Worm (Caenorhabditis elegans): ENCODE data around the gene F36G3.1.

F36G3.1 gene

ce11 chrX:9763903-9764302 lies 25.1 kb downstream of the F36G3.1 start:
- TF ChIP-seq ztf-29 (GFP tag; IDR thresholded peaks at IDR 0.05) (no peak), med-1 (GFP tag; optimal IDR thresholded peaks at IDR 0.05; ENCODE audit: insufficient read depth) (no peak), flt-1 (GFP tag; IDR thresholded peaks at IDR 0.05) (no peak), T22C8.4 (GFP tag; IDR thresholded peaks at IDR 0.05) (no peak), ztf-23 (GFP tag; IDR thresholded peaks at IDR 0.05) (no peak), ref-1 (GFP tag; conservative IDR thresholded peaks at IDR 0.05) (no peak), cog-1 (tag; optimal IDR thresholded peaks at IDR 0.05) (no peak), klf-2 (GFP tag; conservative IDR thresholded peaks at IDR 0.05) (no peak), tab-1 (GFP tag; IDR thresholded peaks at IDR 0.05) (no peak)

DNA sequence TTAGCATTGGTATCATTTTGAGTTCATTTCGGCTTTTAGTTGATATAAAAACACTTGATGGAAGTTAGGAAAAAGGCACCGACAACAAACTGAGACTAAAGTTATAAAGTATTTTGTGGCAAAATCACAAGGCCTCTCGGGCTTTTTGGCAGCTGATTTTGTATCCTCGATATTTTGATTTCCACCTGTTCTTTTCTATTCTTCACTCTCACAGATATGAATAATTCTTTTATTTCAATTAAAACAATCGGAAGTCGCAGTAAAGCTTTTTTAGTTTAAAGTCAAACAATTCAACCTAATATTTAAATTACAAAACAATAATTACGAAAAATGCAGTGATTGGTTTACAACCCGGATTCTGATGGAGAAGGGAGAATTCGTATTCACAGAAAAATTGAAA lies 27.7 kb downstream of the F36G3.1 start, which contains the start of gene T09B9.3:
TSS of gene T09B9.3 (minus strand) at position 101 of the 400 bp plus-strand sequence.
- TF ChIP-seq ref-1 (GFP tag; conservative IDR thresholded peaks at IDR 0.05) (no peak), ztf-29 (GFP tag; IDR thresholded peaks at IDR 0.05) (no peak), klf-2 (GFP tag; conservative IDR thresholded peaks at IDR 0.05) (no peak), cog-1 (tag; optimal IDR thresholded peaks at IDR 0.05) (no peak), med-1 (GFP tag; optimal IDR thresholded peaks at IDR 0.05; ENCODE audit: insufficient read depth) (no peak), tab-1 (GFP tag; IDR thresholded peaks at IDR 0.05) (no peak), ztf-23 (GFP tag; IDR thresholded peaks at IDR 0.05) (no peak), T22C8.4 (GFP tag; IDR thresholded peaks at IDR 0.05) (no peak), flt-1 (GFP tag; IDR thresholded peaks at IDR 0.05) (no peak)

DNA sequence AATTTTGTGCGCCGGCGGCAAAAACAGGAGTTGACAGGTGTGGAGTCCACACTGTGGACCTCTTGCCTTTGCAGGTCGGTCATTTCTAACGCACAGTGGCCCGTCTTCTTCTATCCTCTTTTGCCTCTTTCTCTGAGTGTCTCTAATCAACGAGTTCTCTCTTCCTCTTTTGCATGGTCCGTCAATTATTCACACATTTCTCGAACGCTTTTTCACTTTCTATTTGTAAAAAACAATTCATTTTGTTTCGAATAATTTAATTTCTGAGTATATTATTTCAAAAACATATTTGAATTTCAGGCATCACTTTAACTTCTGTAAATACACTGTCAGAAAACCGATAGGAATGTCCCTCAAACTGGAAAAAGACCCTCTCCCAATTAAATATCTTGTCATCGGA lies 32.0 kb downstream of the F36G3.1 start, which contains the start of gene T09B9.1:
TSS of gene T09B9.1 (plus strand) at position 301 of the 400 bp plus-strand sequence.
- TF ChIP-seq flt-1 (GFP tag; IDR thresholded peaks at IDR 0.05) (no peak), cog-1 (tag; optimal IDR thresholded peaks at IDR 0.05) (no peak), tab-1 (GFP tag; IDR thresholded peaks at IDR 0.05) (no peak), ztf-23 (GFP tag; IDR thresholded peaks at IDR 0.05) (no peak)

- TF ChIP-seq ztf-29 (GFP tag; IDR thresholded peaks at IDR 0.05) (no peak), flt-1 (GFP tag; IDR thresholded peaks at IDR 0.05) (no peak), ref-1 (GFP tag; conservative IDR thresholded peaks at IDR 0.05) (no peak)
Observed at ce11 chrX:9754537-9754936, 34.5 kb downstream of the F36G3.1 start.

DNA sequence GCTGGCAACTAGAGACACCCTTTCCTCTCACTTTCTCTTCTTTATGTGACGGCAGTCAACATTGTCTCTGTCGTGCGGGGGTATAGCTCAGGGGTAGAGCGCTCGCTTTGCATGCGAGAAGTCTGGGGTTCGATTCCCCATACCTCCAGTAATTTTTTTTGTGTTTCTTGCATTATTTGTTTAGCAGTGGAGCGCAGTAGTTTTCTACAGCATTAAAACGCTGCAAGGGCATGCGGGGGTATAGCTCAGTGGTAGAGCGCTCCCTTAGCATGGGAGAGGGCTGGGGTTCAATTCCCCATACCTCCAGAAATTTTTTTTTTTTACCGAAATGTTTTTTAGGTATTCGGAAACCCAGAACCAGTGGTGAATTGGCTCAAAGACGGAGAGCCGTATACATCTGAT lies 45.5 kb downstream of the F36G3.1 start:
- TF ChIP-seq cog-1 (tag; optimal IDR thresholded peaks at IDR 0.05), result peak; percentile 98
- peak; percentile 99 for TF ChIP-seq tab-1 (GFP tag; IDR thresholded peaks at IDR 0.05)
- peak; percentile 98 for TF ChIP-seq T22C8.4 (GFP tag; IDR thresholded peaks at IDR 0.05)
- TF ChIP-seq ztf-23 (GFP tag; IDR thresholded peaks at IDR 0.05), result peak; percentile 98
- TF ChIP-seq flt-1 (GFP tag; IDR thresholded peaks at IDR 0.05), result peak; percentile 99
- peak; percentile 78 for TF ChIP-seq med-1 (GFP tag; optimal IDR thresholded peaks at IDR 0.05; ENCODE audit: insufficient read depth)
- TF ChIP-seq ref-1 (GFP tag; conservative IDR thresholded peaks at IDR 0.05), result peak; percentile 97
- peak; percentile 98 for TF ChIP-seq ztf-29 (GFP tag; IDR thresholded peaks at IDR 0.05)
- TF ChIP-seq klf-2 (GFP tag; conservative IDR thresholded peaks at IDR 0.05), result peak; percentile 99

DNA sequence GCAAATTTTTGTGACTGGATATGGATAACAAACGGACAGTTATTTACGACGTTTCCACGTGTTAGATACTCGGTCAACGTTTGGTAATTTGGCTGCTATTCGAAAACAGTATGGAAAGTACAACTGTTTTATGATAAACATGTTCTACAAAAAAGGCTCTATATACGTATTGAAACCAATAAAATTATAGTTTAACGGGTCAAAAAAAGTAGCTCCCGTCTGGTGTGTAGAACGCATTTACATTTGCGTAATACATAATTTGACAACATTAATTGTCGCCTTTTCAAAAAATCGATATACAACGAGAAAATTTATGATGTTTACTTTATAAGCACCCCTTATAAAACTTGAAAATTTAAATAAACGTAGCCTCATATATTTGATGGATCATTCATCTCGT lies 47.0 kb downstream of the F36G3.1 start:
- TF ChIP-seq klf-2 (GFP tag; conservative IDR thresholded peaks at IDR 0.05) (no peak), ztf-29 (GFP tag; IDR thresholded peaks at IDR 0.05) (no peak), flt-1 (GFP tag; IDR thresholded peaks at IDR 0.05) (no peak), med-1 (GFP tag; optimal IDR thresholded peaks at IDR 0.05; ENCODE audit: insufficient read depth) (no peak), tab-1 (GFP tag; IDR thresholded peaks at IDR 0.05) (no peak)

- TF ChIP-seq flt-1 (GFP tag; IDR thresholded peaks at IDR 0.05) (0 out of 2 replicates have a peak, but pooled peaks have one; percentile 35), cog-1 (tag; optimal IDR thresholded peaks at IDR 0.05) (no peak), ref-1 (GFP tag; conservative IDR thresholded peaks at IDR 0.05) (no peak), ztf-23 (GFP tag; IDR thresholded peaks at IDR 0.05) (0 out of 2 replicates have a peak, but pooled peaks have one; percentile 48)
Observed at ce11 chrX:9737730-9738129, 51.3 kb downstream of the F36G3.1 start, which contains the start of gene F15G9.5. TSS of gene F15G9.5 (minus strand) at chrX:9737888.

- TF ChIP-seq T22C8.4 (GFP tag; IDR thresholded peaks at IDR 0.05) (no peak), ztf-23 (GFP tag; IDR thresholded peaks at IDR 0.05) (no peak), cog-1 (tag; optimal IDR thresholded peaks at IDR 0.05) (no peak), flt-1 (GFP tag; IDR thresholded peaks at IDR 0.05) (no peak), ref-1 (GFP tag; conservative IDR thresholded peaks at IDR 0.05) (no peak), tab-1 (GFP tag; IDR thresholded peaks at IDR 0.05) (no peak), ztf-29 (GFP tag; IDR thresholded peaks at IDR 0.05) (no peak), med-1 (GFP tag; optimal IDR thresholded peaks at IDR 0.05; ENCODE audit: insufficient read depth) (no peak), klf-2 (GFP tag; conservative IDR thresholded peaks at IDR 0.05) (no peak)
Observed at ce11 chrX:9735479-9735878, 53.5 kb downstream of the F36G3.1 start.
